Fruit fly (Drosophila melanogaster): ENCODE data around the gene Xrcc2.

Xrcc2 gene

DNA sequence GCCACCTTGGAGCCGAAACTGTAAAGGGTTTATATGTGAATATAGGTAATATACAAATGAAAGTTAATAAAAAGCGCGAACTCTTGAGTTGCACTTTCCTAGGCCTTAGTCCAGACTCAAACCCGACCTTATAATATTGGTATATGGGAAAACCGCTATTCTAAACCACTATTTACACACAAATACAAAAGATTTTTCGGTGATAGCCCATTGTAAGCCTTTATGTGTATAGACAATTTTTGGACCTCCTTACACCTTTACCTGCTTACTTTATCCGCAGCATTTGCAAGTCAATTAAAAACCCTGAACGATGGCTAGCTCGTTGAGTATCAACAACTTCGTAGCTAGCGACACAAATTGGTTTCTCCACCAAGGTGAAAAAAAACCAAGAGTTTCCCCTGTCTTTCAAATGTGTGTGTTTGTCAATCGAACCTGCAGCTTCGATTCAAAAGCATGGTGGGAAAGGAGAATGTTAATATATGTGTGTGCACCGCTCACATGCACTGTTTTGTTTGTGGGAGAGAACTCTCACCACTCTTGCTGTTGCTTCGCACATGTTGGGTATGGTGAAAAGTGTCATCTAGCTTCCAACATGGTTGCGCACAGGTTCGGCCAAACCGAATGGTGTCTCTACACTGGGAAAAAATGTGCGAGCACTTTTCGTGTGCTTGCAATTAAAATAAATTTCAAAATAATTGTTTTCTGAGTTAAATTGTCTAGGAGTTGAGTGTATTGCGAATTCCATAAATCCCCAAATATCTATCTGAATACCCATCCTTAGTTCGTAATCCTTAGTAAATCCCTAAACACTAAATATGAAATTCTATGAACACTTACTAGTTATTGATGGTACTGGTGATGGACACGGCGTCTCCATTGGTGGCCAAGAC, 7.0 kb downstream of the Xrcc2 start (continued):
- TF ChIP-seq CG2199 (GFP tag; IDR thresholded peaks at IDR 0.05) (peak; percentile 77), cato (GFP tag; optimal IDR thresholded peaks at IDR 0.05; ENCODE audit: borderline replicate concordance) (peak; percentile 62), Lhr (GFP tag; optimal IDR thresholded peaks at IDR 0.05) (peak; percentile 16), klu (GFP tag; IDR thresholded peaks at IDR 0.05) (peak; percentile 30; the same call in 1 of the 2 replicates), CG10959 (GFP tag; IDR thresholded peaks at IDR 0.05) (peak; percentile 35; the same call in 1 of the 2 replicates), mld (GFP tag; IDR thresholded peaks at IDR 0.05; ENCODE audit: partially characterized antibody) (no peak), CrebB (tag; optimal IDR thresholded peaks at IDR 0.05) (peak; percentile 7), btn (GFP tag; optimal IDR thresholded peaks at IDR 0.05) (peak; percentile 74), gcm (GFP tag; optimal IDR thresholded peaks at IDR 0.05) (peak; percentile 62), sob (GFP tag; IDR thresholded peaks at IDR 0.05) (peak; percentile 81), sens-2 (GFP tag; IDR thresholded peaks at IDR 0.05) (peak; percentile 80), CG32772 (GFP tag; IDR thresholded peaks at IDR 0.05) (peak; percentile 70), row (GFP tag; IDR thresholded peaks at IDR 0.05) (peak; percentile 61; the same call in 2 of the 3 replicates), z (GFP tag; IDR thresholded peaks at IDR 0.05) (no peak), shn (GFP tag; optimal IDR thresholded peaks at IDR 0.05) (peak; percentile 64), yki (optimal IDR thresholded peaks at IDR 0.05) (no peak), CG11696 (GFP tag; IDR thresholded peaks at IDR 0.05) (peak; percentile 73), HmgZ (tag; optimal IDR thresholded peaks at IDR 0.05) (peak; percentile 3), CG6683 (GFP tag; optimal IDR thresholded peaks at IDR 0.05) (peak; percentile 57), slbo (GFP tag; IDR thresholded peaks at IDR 0.05) (peak; percentile 75), cwo (GFP tag; optimal IDR thresholded peaks at IDR 0.05) (peak; percentile 63), p53 (GFP tag; optimal IDR thresholded peaks at IDR 0.05) (peak; percentile 43), CG12769 (tag; optimal IDR thresholded peaks at IDR 0.05) (peak; percentile 61), CG2129 (GFP tag; IDR thresholded peaks at IDR 0.05; ENCODE audit: partially characterized antibody) (no peak), abd-A (tag; optimal IDR thresholded peaks at IDR 0.05) (peak; percentile 57), Dek (tag; optimal IDR thresholded peaks at IDR 0.05) (peak; percentile 28), NfI (GFP tag; optimal IDR thresholded peaks at IDR 0.05) (peak; percentile 67), tup (GFP tag; optimal IDR thresholded peaks at IDR 0.05) (peak; percentile 16), CG8944 (GFP tag; optimal IDR thresholded peaks at IDR 0.05) (peak; percentile 60), CG13296 (GFP tag; optimal IDR thresholded peaks at IDR 0.05) (peak; percentile 50), az2 (GFP tag; optimal IDR thresholded peaks at IDR 0.05) (peak; percentile 79), CG2116 (GFP tag; optimal IDR thresholded peaks at IDR 0.05) (peak; percentile 41), Opbp (GFP tag; IDR thresholded peaks at IDR 0.05; ENCODE audit: partially characterized antibody) (no peak), E2f1 (GFP tag; IDR thresholded peaks at IDR 0.05) (peak; percentile 81), CG6791 (GFP tag; IDR thresholded peaks at IDR 0.05; ENCODE audit: partially characterized antibody) (no peak), HHEX (GFP tag; optimal IDR thresholded peaks at IDR 0.05) (peak; percentile 80), Bteb2 (GFP tag; optimal IDR thresholded peaks at IDR 0.05) (peak; percentile 68), Side (GFP tag; optimal IDR thresholded peaks at IDR 0.05) (peak; percentile 75), CG11398 (GFP tag; optimal IDR thresholded peaks at IDR 0.05) (peak; percentile 48), CG9876 (GFP tag; optimal IDR thresholded peaks at IDR 0.05) (peak; percentile 3), CG7963 (GFP tag; IDR thresholded peaks at IDR 0.05; ENCODE audit: partially characterized antibody) (no peak), chif (GFP tag; optimal IDR thresholded peaks at IDR 0.05) (peak; percentile 63 to 84), CG9215 (GFP tag; IDR thresholded peaks at IDR 0.05) (peak; percentile 31), CG15696 (tag; optimal IDR thresholded peaks at IDR 0.05) (peak; percentile 9), CG31365 (tag; optimal IDR thresholded peaks at IDR 0.05) (peak; percentile 46), CG2678 (tag; optimal IDR thresholded peaks at IDR 0.05) (peak; percentile 78), CG17359 (tag; optimal IDR thresholded peaks at IDR 0.05) (peak; percentile 85), ase (GFP tag; IDR thresholded peaks at IDR 0.05) (peak; percentile 80)

All from whole organism, embryonic.